Worm (Caenorhabditis elegans): Measurements from ENCODE around the gene nhr-127.

ce11 chrV:16259684-16260083 is at the start of gene nhr-127:
- TF ChIP-seq ztf-11 (tag; optimal IDR thresholded peaks at IDR 0.05), result no peak
- TF ChIP-seq unc-62 (GFP tag; optimal IDR thresholded peaks at IDR 0.05), result no peak
- no peak for TF ChIP-seq ceh-43 (GFP tag; optimal IDR thresholded peaks at IDR 0.05)
- TF ChIP-seq elt-1 (tag; optimal IDR thresholded peaks at IDR 0.05; ENCODE audit: borderline replicate concordance, insufficient read depth), result no peak
- TF ChIP-seq lsy-2 (tag; optimal IDR thresholded peaks at IDR 0.05), result no peak
- no peak for TF ChIP-seq nhr-28 (tag; optimal IDR thresholded peaks at IDR 0.05)
- TF ChIP-seq nhr-76 (tag; optimal IDR thresholded peaks at IDR 0.05), result no peak
- TF ChIP-seq lin-13 (tag; optimal IDR thresholded peaks at IDR 0.05), result no peak
- TF ChIP-seq ces-1 (GFP tag; optimal IDR thresholded peaks at IDR 0.05), result no peak
- TF ChIP-seq nhr-12 (tag; optimal IDR thresholded peaks at IDR 0.05), result no peak
- TF ChIP-seq blmp-1 (tag; optimal IDR thresholded peaks at IDR 0.05), result no peak
- no peak for TF ChIP-seq snpc-4 (tag; optimal IDR thresholded peaks at IDR 0.05)
- TF ChIP-seq unc-39 (tag; optimal IDR thresholded peaks at IDR 0.05), result no peak
- TF ChIP-seq cnd-1 (tag; optimal IDR thresholded peaks at IDR 0.05), result no peak
